Fruit fly (Drosophila melanogaster) Kc167 (cell line): Measurements from ENCODE around the gene Vha26.

ENCODE experiments used
- Myc ChIP-seq: fragments of >200 bp; optimal IDR thresholded peaks from 2 replicates; lab custom pipeline; 2017; ENCODE audit warnings: missing external identifiers
- Sin3A ChIP-seq: fragments of >200 bp; optimal IDR thresholded peaks from 2 replicates; lab custom pipeline; 2018; ENCODE audit warnings: missing external identifiers
- h ChIP-seq: fragments of >200 bp; optimal IDR thresholded peaks from 3 replicates; lab custom pipeline; 2018; ENCODE audit warnings: missing external identifiers
- insv ChIP-seq: fragments of >200 bp; optimal IDR thresholded peaks from 3 replicates; lab custom pipeline; 2018; ENCODE audit warnings: missing external identifiers
- psq ChIP-seq: fragments of >200 bp; optimal IDR thresholded peaks from 2 replicates; lab custom pipeline; 2017; ENCODE audit warnings: missing external identifiers
- ttk ChIP-seq: sonication (Bioruptor generic); optimal IDR thresholded peaks from 2 replicates; lab custom pipeline; 2017; ENCODE audit warnings: missing external identifiers

- TF ChIP-seq ttk (lab: Kevin White, UChicago) (no peak), h (lab: Kevin White, UChicago) (no peak), Myc (no peak), psq (lab: Kevin White, UChicago) (no peak), Sin3A (lab: Kevin White, UChicago) (no peak), insv (lab: Kevin White, UChicago) (no peak)
Observed at dm6 chr3R:5612372-5613113, 21.0 kb downstream of the Vha26 start, which contains the start of gene Rga.
